Worm (Caenorhabditis elegans): Measurements from ENCODE around the gene F19G12.3.

F19G12.3 gene

DNA sequence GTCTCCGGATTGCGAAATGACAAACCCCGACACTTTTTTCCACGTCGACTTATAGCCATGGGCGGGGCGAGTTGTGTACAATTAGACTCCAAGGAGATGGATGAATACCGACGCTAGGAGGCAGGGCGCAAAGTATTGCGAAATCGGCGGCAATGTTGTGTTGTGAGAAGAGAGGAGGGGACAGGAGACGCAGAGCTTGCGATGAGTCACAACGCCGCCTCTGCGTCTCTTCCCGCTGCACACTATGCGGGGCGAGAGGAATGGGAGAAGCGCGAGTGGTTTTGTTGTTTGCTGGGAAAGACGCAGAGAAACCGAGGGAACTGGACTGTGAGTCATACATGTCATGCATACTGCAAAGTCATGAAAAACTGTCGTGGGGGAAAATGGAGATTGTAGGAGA lies 29.8 kb downstream of the F19G12.3 start (continued):
- TF ChIP-seq ceh-82 (tag; optimal IDR thresholded peaks at IDR 0.05) (peak; percentile 91 to 94 (median 93)), mdl-1 (tag; optimal IDR thresholded peaks at IDR 0.05) (peak in 1 of 2 experiments; percentile 87), nhr-47 (tag; optimal IDR thresholded peaks at IDR 0.05) (peak; percentile 90), pqm-1 (tag; optimal IDR thresholded peaks at IDR 0.05) (peak; percentile 78), elt-2 (tag; optimal IDR thresholded peaks at IDR 0.05) (peak; percentile 61), unc-98 (GFP tag; IDR thresholded peaks at IDR 0.05) (peak; percentile 14; the same call in 1 of the 2 replicates), F16B12.6 (tag; optimal IDR thresholded peaks at IDR 0.05) (peak; percentile 51), nhr-237 (tag; optimal IDR thresholded peaks at IDR 0.05) (peak; percentile 79), ama-1 (optimal IDR thresholded peaks at IDR 0.05) (no peak), hpl-2 (GFP tag; optimal IDR thresholded peaks at IDR 0.05) (peak; percentile 77), ztf-11 (tag; optimal IDR thresholded peaks at IDR 0.05) (peak in 1 of 2 experiments; percentile 64), snpc-4 (tag; optimal IDR thresholded peaks at IDR 0.05) (peak; percentile 65), pax-3 (tag; optimal IDR thresholded peaks at IDR 0.05) (peak; percentile 78), efl-1 (optimal IDR thresholded peaks at IDR 0.05) (peak; percentile 64 to 87), efl-1 (GFP tag; optimal IDR thresholded peaks at IDR 0.05 in 1 of 2) (peak; percentile 6 to 95), aly-2 (tag; optimal IDR thresholded peaks at IDR 0.05) (peak; percentile 46), lin-35 (GFP tag; optimal IDR thresholded peaks at IDR 0.05) (peak; percentile 74 to 83), nhr-71 (tag; optimal IDR thresholded peaks at IDR 0.05) (peak; percentile 95), nhr-11 (tag; optimal IDR thresholded peaks at IDR 0.05) (peak; percentile 60), mef-2 (tag; optimal IDR thresholded peaks at IDR 0.05) (peak; percentile 70), nhr-84 (tag; optimal IDR thresholded peaks at IDR 0.05) (no peak), alr-1 (tag; optimal IDR thresholded peaks at IDR 0.05; ENCODE audit: borderline replicate concordance) (no peak), ceh-90 (tag; optimal IDR thresholded peaks at IDR 0.05) (no peak), jun-1 (tag; optimal IDR thresholded peaks at IDR 0.05) (peak; percentile 100), nhr-20 (tag; optimal IDR thresholded peaks at IDR 0.05) (peak; percentile 93), hlh-17 (GFP tag; optimal IDR thresholded peaks at IDR 0.05; ENCODE audit: borderline replicate concordance) (no peak), Y116A8C.19 (tag; optimal IDR thresholded peaks at IDR 0.05; ENCODE audit: borderline replicate concordance) (no peak), xbp-1 (tag; optimal IDR thresholded peaks at IDR 0.05) (peak; percentile 90), ceh-88 (GFP tag; IDR thresholded peaks at IDR 0.05) (peak; percentile 25; the same call in 1 of the 2 replicates), nhr-77 (tag; optimal IDR thresholded peaks at IDR 0.05) (peak; percentile 67), dpl-1 (GFP tag; optimal IDR thresholded peaks at IDR 0.05) (peak in 2 of 3 experiments; percentile 42 to 48), ceh-63 (GFP tag; optimal IDR thresholded peaks at IDR 0.05) (no peak), zag-1 (tag; optimal IDR thresholded peaks at IDR 0.05) (peak; percentile 17), nhr-12 (tag; optimal IDR thresholded peaks at IDR 0.05) (no peak), dsc-1 (tag; optimal IDR thresholded peaks at IDR 0.05) (peak; percentile 67), elt-3 (tag; optimal IDR thresholded peaks at IDR 0.05) (peak in 3 of 6 experiments; percentile 37 to 85 (median 60)), blmp-1 (tag; optimal IDR thresholded peaks at IDR 0.05) (peak; percentile 66), nhr-28 (tag; optimal IDR thresholded peaks at IDR 0.05) (no peak), fkh-8 (tag; optimal IDR thresholded peaks at IDR 0.05) (peak; percentile 96), unc-30 (tag; optimal IDR thresholded peaks at IDR 0.05) (no peak), lin-39 (tag; optimal IDR thresholded peaks at IDR 0.05) (peak; percentile 2), ces-1 (GFP tag; optimal IDR thresholded peaks at IDR 0.05) (no peak), unc-86 (tag; optimal IDR thresholded peaks at IDR 0.05) (peak; percentile 78), egl-27 (tag; optimal IDR thresholded peaks at IDR 0.05) (peak; percentile 55 to 81), nhr-85 (tag) (peak; percentile 98), sup-37 (GFP tag; optimal IDR thresholded peaks at IDR 0.05) (peak; percentile 55), sox-4 (tag; optimal IDR thresholded peaks at IDR 0.05) (peak; percentile 73), mab-9 (GFP tag; IDR thresholded peaks at IDR 0.05) (no peak; the same call in 1 of the 2 replicates), tlp-1 (tag; optimal IDR thresholded peaks at IDR 0.05) (no peak), swsn-7 (tag; optimal IDR thresholded peaks at IDR 0.05) (peak; percentile 87), lin-14 (GFP tag; optimal IDR thresholded peaks at IDR 0.05) (peak; percentile 97), grh-1 (GFP tag; IDR thresholded peaks at IDR 0.05) (peak; percentile 86), fkh-10 (GFP tag; optimal IDR thresholded peaks at IDR 0.05) (peak; percentile 67)

Measured in whole organism, L1 larva.